Fruit fly (Drosophila melanogaster) whole organism, wandering third instar larva: ENCODE measurements around the gene ScsbetaA.
A peak's percentile ranks its signal among the peaks of the same experiment; 100 is the strongest.

ENCODE experiments used
- CG9705 ChIP-seq: fragments of 200-800 bp; sonication (Bioruptor generic); optimal IDR thresholded peaks from 2 replicates; lab custom pipeline; 2018; ENCODE audit warnings: missing biosample characterization, mild to moderate bottlenecking, missing genetic modification characterization
- Dfd ChIP-seq: fragments of >200 bp; optimal IDR thresholded peaks from 2 replicates; lab custom pipeline; 2017; ENCODE audit warnings: missing biosample characterization, missing genetic modification characterization
- GATAd ChIP-seq: sonication (Bioruptor generic); optimal IDR thresholded peaks from 2 replicates; lab custom pipeline; 2016; ENCODE audit warnings: missing biosample characterization, missing genetic modification characterization
- Hr78 ChIP-seq: fragments of >200 bp; optimal IDR thresholded peaks from 2 replicates; lab custom pipeline; 2017; ENCODE audit warnings: missing biosample characterization, missing genetic modification characterization
- Jra ChIP-seq: sonication (Bioruptor generic); optimal IDR thresholded peaks from 2 replicates; lab custom pipeline; 2016; ENCODE audit warnings: missing biosample characterization, missing genetic modification characterization
- Myc ChIP-seq: fragments of >200 bp; optimal IDR thresholded peaks from 2 replicates; lab custom pipeline; 2017
- OdsH ChIP-seq: fragments of 200-800 bp; sonication (Bioruptor generic); optimal IDR thresholded peaks from 2 replicates; lab custom pipeline; 2016; ENCODE audit warnings: missing biosample characterization, mild to moderate bottlenecking, missing genetic modification characterization
- foxo ChIP-seq, 2 experiments: fragments of 200-800 bp; sonication (Bioruptor generic); optimal IDR thresholded peaks; 2 replicates in 1 of 2; 3 replicates in 1 of 2; lab custom pipeline; 2016 to 2017; ENCODE audit warnings: missing biosample characterization in 2 of 2, missing genetic modification characterization in 2 of 2
- h ChIP-seq: fragments of 200-800 bp; sonication (Bioruptor generic); optimal IDR thresholded peaks from 3 replicates; lab custom pipeline; 2016; ENCODE audit warnings: missing biosample characterization, mild to moderate bottlenecking, missing genetic modification characterization
- lola ChIP-seq: fragments of >200 bp; optimal IDR thresholded peaks from 2 replicates; lab custom pipeline; 2017; ENCODE audit warnings: missing biosample characterization, missing genetic modification characterization
- psq ChIP-seq: fragments of 200-800 bp; sonication (Bioruptor generic); optimal IDR thresholded peaks from 3 replicates; lab custom pipeline; 2017; ENCODE audit warnings: missing biosample characterization, mild to moderate bottlenecking, missing genetic modification characterization, moderate library complexity
- rgr ChIP-seq: fragments of 200-800 bp; sonication (Bioruptor generic); optimal IDR thresholded peaks from 3 replicates; lab custom pipeline; 2016; ENCODE audit warnings: missing biosample characterization, mild to moderate bottlenecking, missing genetic modification characterization
- sage ChIP-seq: fragments of 200-800 bp; sonication (Bioruptor generic); optimal IDR thresholded peaks from 2 replicates; lab custom pipeline; 2016; ENCODE audit warnings: missing biosample characterization, mild to moderate bottlenecking, missing genetic modification characterization

- TF ChIP-seq h (GFP tag; lab: Kevin White, UChicago) (no peak), lola (GFP tag; lab: Kevin White, UChicago) (no peak), CG9705 (GFP tag; lab: Kevin White, UChicago) (no peak), foxo (GFP tag; optimal IDR thresholded peaks at IDR 0.05; lab: Kevin White, UChicago) (no peak), Myc (lab: Kevin White, UChicago) (no peak), psq (no peak), Jra (no peak), sage (no peak), rgr (GFP tag; lab: Kevin White, UChicago) (no peak), Hr78 (GFP tag; lab: Kevin White, UChicago) (no peak), Dfd (GFP tag; lab: Kevin White, UChicago) (peak; percentile 84), GATAd (GFP tag; lab: Kevin White, UChicago) (no peak), OdsH (GFP tag; lab: Kevin White, UChicago) (no peak)
These were observed 20.6 kb downstream of the ScsbetaA start for dm6 chr3R:8959153-8959552.
